Worm (Caenorhabditis elegans) whole organism, mixed stage, embryonic: ENCODE results near the gene exos-4.2.

Experiments
- lin-13 ChIP-seq: fragments of 150-350 bp; optimal IDR thresholded peaks from 2 replicates; lab custom pipeline; 2014; ENCODE audit warnings: missing biosample characterization, missing genetic modification characterization
- nhr-76 ChIP-seq: sonication (generic microtip); optimal IDR thresholded peaks from 2 replicates; lab custom pipeline; 2017; ENCODE audit warnings: missing biosample characterization, missing genetic modification characterization
- snpc-4 ChIP-seq: fragments of 150-350 bp; optimal IDR thresholded peaks from 2 replicates; lab custom pipeline; 2014; ENCODE audit warnings: missing biosample characterization, missing genetic modification characterization
- unc-39 ChIP-seq: fragments of 150-350 bp; optimal IDR thresholded peaks from 2 replicates; lab custom pipeline; 2014; ENCODE audit warnings: missing biosample characterization, missing genetic modification characterization
- ztf-11 ChIP-seq: fragments of 150-350 bp; optimal IDR thresholded peaks from 2 replicates; lab custom pipeline; 2014; ENCODE audit warnings: missing biosample characterization, missing genetic modification characterization

- TF ChIP-seq nhr-76 (tag; lab: Kevin White, UChicago): no peak
- TF ChIP-seq snpc-4 (tag; lab: Kevin White, UChicago): no peak
- no peak for TF ChIP-seq unc-39 (tag; lab: Kevin White, UChicago)
- no peak for TF ChIP-seq ztf-11
- TF ChIP-seq lin-13 (tag; lab: Kevin White, UChicago): no peak
Measured at ce11 chrIII:896904-897303, 36.9 kb downstream of the exos-4.2 start.
